Fruit fly (Drosophila melanogaster) whole organism, embryonic: Measurements from ENCODE around the gene CRIF.

Experiments
- Asciz ChIP-seq: fragments of 200-800 bp; sonication (Bioruptor generic); optimal IDR thresholded peaks from 2 replicates; lab custom pipeline; 2017; ENCODE audit warnings: missing biosample characterization, mild to moderate bottlenecking, missing genetic modification characterization, missing genetic modification reagents
- CG10979 ChIP-seq: fragments of 200-800 bp; sonication (Bioruptor generic); optimal IDR thresholded peaks from 2 replicates; lab custom pipeline; 2018; ENCODE audit warnings: missing biosample characterization, mild to moderate bottlenecking, missing genetic modification characterization, moderate library complexity
- CG17328 ChIP-seq: fragments of 200-800 bp; sonication (Bioruptor generic); IDR thresholded peaks from 2 replicates; pipeline ENCODE4 v1.3.6; 2022; ENCODE audit warnings: missing biosample characterization, missing genetic modification characterization
- CG3281 ChIP-seq: fragments of 200-800 bp; sonication (Bioruptor generic); optimal IDR thresholded peaks from 3 replicates; lab custom pipeline; 2017; ENCODE audit warnings: missing biosample characterization, mild to moderate bottlenecking, missing genetic modification characterization
- CG5180 ChIP-seq: fragments of 200-800 bp; sonication (Bioruptor generic); optimal IDR thresholded peaks from 3 replicates; lab custom pipeline; 2017; ENCODE audit warnings: missing biosample characterization, missing genetic modification characterization, mild to moderate bottlenecking, moderate library complexity, missing genetic modification reagents
- Dll ChIP-seq: fragments of 200-800 bp; sonication (Bioruptor generic); IDR thresholded peaks from 4 replicates; pipeline ENCODE4 v1.3.6; 2022; ENCODE audit warnings: missing biosample characterization, missing genetic modification characterization; ENCODE audit not compliant: partially characterized antibody
- fd3F ChIP-seq: fragments of 200-800 bp; sonication (Bioruptor generic); optimal IDR thresholded peaks from 2 replicates; lab custom pipeline; 2018; ENCODE audit warnings: missing biosample characterization, mild to moderate bottlenecking, missing genetic modification characterization, moderate library complexity
- gsb ChIP-seq: fragments of 200-800 bp; sonication (Bioruptor generic); IDR thresholded peaks from 2 replicates; pipeline ENCODE4 v1.3.6; 2022; ENCODE audit warnings: missing biosample characterization, missing genetic modification characterization
- her ChIP-seq: fragments of 200-800 bp; sonication (Bioruptor generic); optimal IDR thresholded peaks from 2 replicates; lab custom pipeline; 2016; ENCODE audit warnings: missing biosample characterization, missing genetic modification characterization
- mld ChIP-seq: fragments of 200-800 bp; sonication (Bioruptor generic); IDR thresholded peaks from 3 replicates; pipeline ENCODE4 v1.3.6; 2022; ENCODE audit warnings: missing biosample characterization, missing genetic modification characterization; ENCODE audit not compliant: partially characterized antibody
- vfl ChIP-seq: fragments of 200-800 bp; sonication (Bioruptor generic); optimal IDR thresholded peaks from 2 replicates; lab custom pipeline; 2016; ENCODE audit warnings: missing biosample characterization, missing genetic modification characterization
- yki ChIP-seq: fragments of >200 bp; optimal IDR thresholded peaks from 3 replicates; lab custom pipeline; 2018

dm6 chr3L:21610535-21610934 is 41.8 kb upstream of the CRIF start:
- no peak for TF ChIP-seq CG5180 (GFP tag; lab: Kevin White, UChicago)
- TF ChIP-seq gsb (GFP tag; lab: Robert Waterston, UW), result no peak
- TF ChIP-seq vfl (GFP tag; lab: Kevin White, UChicago), result no peak
- no peak for TF ChIP-seq Dll (GFP tag; lab: Robert Waterston, UW)
- TF ChIP-seq yki, result no peak
- TF ChIP-seq fd3F (GFP tag; lab: Kevin White, UChicago), result no peak
- TF ChIP-seq CG3281, result no peak
- no peak for TF ChIP-seq her (GFP tag; lab: Kevin White, UChicago)
- TF ChIP-seq CG10979 (tag; lab: Kevin White, UChicago), result no peak
- no peak for TF ChIP-seq Asciz
- TF ChIP-seq CG17328 (GFP tag; lab: Robert Waterston, UW), result no peak
- no peak for TF ChIP-seq mld (GFP tag; lab: Robert Waterston, UW)
